Worm (Caenorhabditis elegans) whole organism, L3 larva: ENCODE measurements around the gene B0393.9.

ENCODE experiments used
- ceh-82 ChIP-seq: fragments of 150-350 bp; optimal IDR thresholded peaks from 2 replicates; lab custom pipeline; 2014; ENCODE audit warnings: missing biosample characterization, missing genetic modification characterization
- egl-27 ChIP-seq: sonication (generic microtip); optimal IDR thresholded peaks from 4 replicates; lab custom pipeline; 2017; ENCODE audit warnings: missing biosample characterization, missing genetic modification reagents, missing genetic modification characterization
- fkh-10 ChIP-seq: sonication (generic microtip); optimal IDR thresholded peaks from 2 replicates; lab custom pipeline; 2017; ENCODE audit warnings: missing biosample characterization, missing genetic modification reagents, missing genetic modification characterization
- lin-15B ChIP-seq: fragments of 150-350 bp; optimal IDR thresholded peaks from 2 replicates; lab custom pipeline; 2014; ENCODE audit warnings: missing biosample characterization, missing genetic modification characterization
- lin-39 ChIP-seq: fragments of 150-350 bp; optimal IDR thresholded peaks from 2 replicates; lab custom pipeline; 2018; ENCODE audit warnings: missing biosample characterization, missing genetic modification reagents, missing genetic modification characterization
- nfya-1 ChIP-seq: sonication (generic microtip); optimal IDR thresholded peaks from 2 replicates; lab custom pipeline; 2017; ENCODE audit warnings: missing genetic modification characterization, mild to moderate bottlenecking, missing compliant biosample characterization, antibody characterized with exemption, moderate library complexity; ENCODE audit not compliant: insufficient read depth
- nhr-237 ChIP-seq: fragments of 150-350 bp; optimal IDR thresholded peaks from 2 replicates; lab custom pipeline; 2014; ENCODE audit warnings: missing biosample characterization, missing genetic modification characterization
- nhr-25 ChIP-seq: sonication (generic microtip); optimal IDR thresholded peaks from 2 replicates; lab custom pipeline; 2017; ENCODE audit warnings: missing biosample characterization, missing genetic modification characterization
- nhr-67 ChIP-seq: fragments of 150-350 bp; optimal IDR thresholded peaks from 2 replicates; lab custom pipeline; 2014; ENCODE audit warnings: missing biosample characterization, missing genetic modification characterization
- snpc-4 ChIP-seq: fragments of 150-350 bp; optimal IDR thresholded peaks from 2 replicates; lab custom pipeline; 2014; ENCODE audit warnings: missing biosample characterization, missing genetic modification characterization
- unc-39 ChIP-seq: sonication (generic microtip); optimal IDR thresholded peaks from 4 replicates; lab custom pipeline; 2017; ENCODE audit warnings: missing biosample characterization, missing genetic modification characterization
- zag-1 ChIP-seq: fragments of 150-350 bp; optimal IDR thresholded peaks from 2 replicates; lab custom pipeline; 2014; ENCODE audit warnings: missing biosample characterization, missing genetic modification characterization
- ztf-11 ChIP-seq: fragments of 150-350 bp; optimal IDR thresholded peaks from 2 replicates; lab custom pipeline; 2014; ENCODE audit warnings: missing biosample characterization, missing genetic modification characterization

DNA sequence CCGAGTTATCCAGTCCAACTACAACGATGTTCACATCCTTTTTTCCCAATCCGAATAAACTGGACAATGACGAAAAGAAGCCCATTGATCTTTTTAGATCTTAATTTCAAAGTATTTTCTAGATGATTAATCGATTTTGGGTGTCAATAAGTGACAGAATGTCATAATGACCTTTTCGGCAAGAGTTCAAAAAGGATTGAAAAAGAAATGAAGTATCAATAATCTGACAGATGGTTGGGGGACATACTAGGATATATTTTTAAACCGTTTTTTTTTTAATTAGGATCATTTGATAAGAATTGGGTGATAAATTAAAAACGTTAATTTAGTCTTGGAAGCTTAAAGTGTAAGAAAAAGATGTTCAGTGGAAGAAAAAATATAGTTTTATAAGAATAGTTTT, 34.8 kb upstream of the B0393.9 start, which contains the start of gene arl-6:
- TF ChIP-seq nfya-1 (tag; lab: Kevin White, UChicago) (no peak), fkh-10 (GFP tag; lab: Kevin White, UChicago) (no peak), snpc-4 (tag; lab: Kevin White, UChicago) (no peak), egl-27 (tag; lab: Kevin White, UChicago) (no peak), lin-39 (no peak), nhr-25 (no peak), zag-1 (tag; lab: Kevin White, UChicago) (no peak), nhr-67 (tag; lab: Kevin White, UChicago) (no peak), ztf-11 (tag; lab: Kevin White, UChicago) (no peak), ceh-82 (tag; lab: Kevin White, UChicago) (no peak), nhr-237 (tag; lab: Kevin White, UChicago) (no peak), unc-39 (no peak), lin-15B (tag; lab: Kevin White, UChicago) (no peak)
